Worm (Caenorhabditis elegans) whole organism, early embryonic: Measurements from ENCODE around the gene cyp-44A1.

ENCODE experiments used
- aly-1 ChIP-seq: sonication (generic microtip); optimal IDR thresholded peaks from 2 replicates; lab custom pipeline; 2016; ENCODE audit warnings: missing genetic modification characterization, missing compliant biosample characterization
- ama-1 ChIP-seq: fragments of 150-350 bp; optimal IDR thresholded peaks from 2 replicates; lab custom pipeline; 2014
- ets-7 ChIP-seq: sonication (generic microtip); optimal IDR thresholded peaks from 2 replicates; lab custom pipeline; 2016; ENCODE audit warnings: missing genotype, missing genetic modification characterization, missing compliant biosample characterization
- flt-1 ChIP-seq: fragments of 200-800 bp; sonication (Bioruptor generic); IDR thresholded peaks from 2 replicates; pipeline ENCODE4 v1.3.6; 2022; ENCODE audit warnings: missing genetic modification characterization, missing compliant biosample characterization
- hmbx-1 ChIP-seq: sonication (generic microtip); optimal IDR thresholded peaks from 2 replicates; lab custom pipeline; 2016; ENCODE audit warnings: mild to moderate bottlenecking, missing genetic modification characterization, missing compliant biosample characterization
- hmg-4 ChIP-seq: fragments of 200-800 bp; sonication (Bioruptor generic); optimal IDR thresholded peaks from 2 replicates; lab custom pipeline; 2018; ENCODE audit warnings: mild to moderate bottlenecking, missing genetic modification characterization, missing compliant biosample characterization
- hnd-1 ChIP-seq: sonication (generic microtip); optimal IDR thresholded peaks from 2 replicates; lab custom pipeline; 2016; ENCODE audit warnings: missing genetic modification characterization, missing compliant biosample characterization
- pes-1 ChIP-seq: fragments of 200-800 bp; sonication (Bioruptor generic); IDR thresholded peaks from 2 replicates; pipeline ENCODE4 v1.3.6; 2022; ENCODE audit warnings: missing genetic modification reagents, missing genetic modification characterization, missing compliant biosample characterization
- scrt-1 ChIP-seq: fragments of 200-800 bp; sonication (Bioruptor generic); IDR thresholded peaks from 2 replicates; pipeline ENCODE4 v1.3.6; 2022; ENCODE audit warnings: missing genetic modification characterization, missing compliant biosample characterization
- tbx-37 ChIP-seq: fragments of 200-800 bp; sonication (Bioruptor generic); conservative IDR thresholded peaks from 2 replicates; pipeline ENCODE4 v1.3.6; 2022; ENCODE audit warnings: missing genetic modification reagents, missing genetic modification characterization, missing compliant biosample characterization
- tra-4 ChIP-seq: sonication (generic microtip); optimal IDR thresholded peaks from 2 replicates; lab custom pipeline; 2017; ENCODE audit warnings: missing genetic modification characterization, missing compliant biosample characterization

- no peak for TF ChIP-seq tbx-37 (GFP tag; lab: Robert Waterston, UW)
- no peak for TF ChIP-seq hmg-4 (GFP tag; lab: Kevin White, UChicago)
- no peak for TF ChIP-seq pes-1 (GFP tag; lab: Robert Waterston, UW)
- no peak for TF ChIP-seq ama-1
- no peak for TF ChIP-seq flt-1 (GFP tag; lab: Robert Waterston, UW)
- TF ChIP-seq hmbx-1 (tag; lab: Kevin White, UChicago): no peak
- TF ChIP-seq ets-7: no peak
- no peak for TF ChIP-seq hnd-1 (tag; lab: Kevin White, UChicago)
- no peak for TF ChIP-seq scrt-1
- no peak for TF ChIP-seq tra-4
- no peak for TF ChIP-seq aly-1 (tag; lab: Kevin White, UChicago)
These were observed 21.9 kb upstream of the cyp-44A1 start, which contains the start of gene cal-8 for ce11 chrII:5481982-5482381.
